Fruit fly (Drosophila melanogaster) whole organism: Measurements from ENCODE around the gene CG32354.

Experiments
- CG8478 ChIP-seq: fragments of >200 bp; optimal IDR thresholded peaks from 2 replicates; lab custom pipeline; 2018; ENCODE audit warnings: inconsistent platforms
- Dll ChIP-seq: fragments of >200 bp; optimal IDR thresholded peaks from 2 replicates; lab custom pipeline; 2017
- EcR ChIP-seq, 2 experiments: fragments of >200 bp; optimal IDR thresholded peaks; 2 replicates each; lab custom pipeline; 2017; ENCODE audit warnings: missing biosample characterization in 2 of 2, missing genetic modification characterization in 2 of 2, missing genetic modification reagents in 2 of 2
- pan ChIP-seq: fragments of >200 bp; optimal IDR thresholded peaks from 2 replicates; lab custom pipeline; 2017
- psq ChIP-seq: fragments of >200 bp; optimal IDR thresholded peaks from 2 replicates; lab custom pipeline; 2017
- usp ChIP-seq: fragments of >200 bp; optimal IDR thresholded peaks from 2 replicates; lab custom pipeline; 2017; ENCODE audit warnings: missing biosample characterization, missing genetic modification characterization, mixed read lengths

Gene CG32354

DNA sequence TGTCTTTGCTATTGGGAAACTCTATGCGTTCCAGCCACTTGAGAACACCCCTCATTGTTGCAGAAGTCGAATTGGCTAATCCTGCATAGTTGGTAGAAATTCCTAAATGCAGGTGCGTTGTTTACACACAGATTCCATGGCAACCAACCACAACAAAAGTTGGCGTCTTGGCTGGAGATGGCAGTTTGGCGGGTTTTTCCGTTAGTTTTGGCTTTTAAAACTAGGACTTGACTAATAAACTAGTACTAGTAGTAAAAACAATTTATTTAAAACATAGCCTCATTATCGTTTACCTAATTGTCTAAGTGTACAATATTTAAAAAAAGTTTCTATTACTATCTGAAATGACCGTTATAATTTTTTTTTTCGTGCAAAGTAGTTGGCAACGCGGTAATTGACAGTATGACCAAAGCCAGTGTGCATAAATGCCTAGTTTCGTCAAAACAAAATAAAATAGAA is 10.5 kb downstream of the CG32354 start, which contains the start of gene Exo70:
TSS of gene Exo70 (plus strand) at position 413 of the 459 bp plus-strand sequence.
- TF ChIP-seq Dll (lab: Kevin White, UChicago) (no peak), usp (GFP tag; lab: Kevin White, UChicago) (no peak), EcR (GFP tag; optimal IDR thresholded peaks at IDR 0.05; lab: Kevin White, UChicago) (no peak), psq (lab: Kevin White, UChicago) (no peak), pan (lab: Kevin White, UChicago) (no peak), CG8478 (lab: Kevin White, UChicago) (no peak)

DNA sequence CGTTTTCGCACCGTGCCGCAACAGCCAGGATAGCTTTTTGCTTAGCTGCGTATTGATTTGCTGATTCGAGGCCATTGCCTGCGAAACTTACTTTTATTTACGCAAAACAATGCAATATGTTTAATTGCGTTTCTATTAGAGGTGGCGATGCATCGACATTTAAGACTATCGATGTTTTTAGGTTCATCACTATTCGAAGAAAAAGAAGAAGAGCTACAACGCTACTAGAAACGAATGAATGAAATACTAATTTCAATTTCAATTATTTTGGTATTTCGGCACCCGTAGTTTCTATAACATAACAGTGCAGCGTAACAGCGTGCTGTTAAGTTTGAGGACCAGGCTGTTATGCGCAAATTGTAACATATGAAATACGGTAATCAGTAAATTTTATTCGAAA is 16.9 kb downstream of the CG32354 start, which contains the start of the genes Tpt, mkg-p and CG13667:
TSS of gene Tpt (minus strand) at position 155 of the 400 bp plus-strand sequence.
TSS of gene mkg-p (minus strand) at position 155 of the 400 bp plus-strand sequence.
TSS of gene CG13667 (plus strand) at position 332 of the 400 bp plus-strand sequence.
- TF ChIP-seq Dll (lab: Kevin White, UChicago), result no peak
- no peak for TF ChIP-seq psq (lab: Kevin White, UChicago)
- TF ChIP-seq CG8478 (lab: Kevin White, UChicago), result no peak
- no peak for TF ChIP-seq EcR (GFP tag; optimal IDR thresholded peaks at IDR 0.05; lab: Kevin White, UChicago)
- TF ChIP-seq usp (GFP tag; lab: Kevin White, UChicago), result no peak
- TF ChIP-seq pan (lab: Kevin White, UChicago), result no peak

DNA sequence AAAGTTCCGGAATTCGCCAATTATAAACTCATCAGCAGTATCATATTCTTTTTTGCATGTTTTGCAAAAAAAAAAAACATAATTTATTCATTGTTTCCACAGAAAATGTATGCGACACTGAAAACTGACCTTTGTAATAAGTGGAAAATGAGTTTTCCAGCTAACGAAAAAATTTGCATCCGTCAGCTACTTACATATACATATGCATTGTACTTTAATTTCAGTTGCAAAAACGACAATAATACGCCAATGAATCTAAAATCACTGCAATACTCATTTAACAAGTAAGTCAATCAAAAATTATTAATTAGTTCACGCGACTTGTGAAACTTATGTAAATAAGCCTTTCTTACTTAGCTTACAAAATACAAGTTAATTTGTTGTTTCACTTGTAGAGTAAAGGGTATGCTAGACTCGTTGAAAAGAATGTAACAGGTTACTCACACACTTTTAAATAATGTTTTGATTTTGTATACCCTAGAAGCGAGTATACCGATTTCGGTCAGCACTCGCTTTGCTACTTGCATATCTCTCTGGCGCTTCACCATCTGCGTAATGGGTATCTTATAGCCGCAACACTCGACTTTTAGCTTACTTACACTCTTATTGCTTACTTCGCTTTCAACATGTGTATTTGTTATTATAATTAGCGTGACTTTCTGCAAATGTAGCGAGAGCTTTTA is 23.1 kb downstream of the CG32354 start:
- TF ChIP-seq CG8478 (lab: Kevin White, UChicago), result no peak
- peak; percentile 85 for TF ChIP-seq pan (lab: Kevin White, UChicago)
- TF ChIP-seq Dll (lab: Kevin White, UChicago), result no peak

DNA sequence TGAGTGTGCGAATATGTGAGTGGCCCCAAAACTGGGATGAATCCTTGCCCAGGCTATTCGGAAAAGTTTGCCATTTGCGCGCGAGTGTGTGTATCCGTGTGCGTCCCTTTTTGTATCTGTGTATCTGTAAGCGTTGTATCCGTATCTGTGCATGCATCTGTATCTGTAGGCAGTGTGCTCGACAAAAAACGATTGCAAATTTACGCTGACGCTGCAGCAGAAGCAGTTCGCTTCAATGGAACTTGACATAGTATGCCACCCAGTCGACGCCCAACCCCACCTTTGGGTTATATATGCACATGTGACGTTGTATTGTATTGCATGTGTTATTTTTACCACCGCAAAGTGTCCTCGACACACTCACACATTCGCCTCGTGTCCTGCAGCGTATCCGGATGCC is 25.8 kb downstream of the CG32354 start:
- TF ChIP-seq pan (lab: Kevin White, UChicago), result no peak

DNA sequence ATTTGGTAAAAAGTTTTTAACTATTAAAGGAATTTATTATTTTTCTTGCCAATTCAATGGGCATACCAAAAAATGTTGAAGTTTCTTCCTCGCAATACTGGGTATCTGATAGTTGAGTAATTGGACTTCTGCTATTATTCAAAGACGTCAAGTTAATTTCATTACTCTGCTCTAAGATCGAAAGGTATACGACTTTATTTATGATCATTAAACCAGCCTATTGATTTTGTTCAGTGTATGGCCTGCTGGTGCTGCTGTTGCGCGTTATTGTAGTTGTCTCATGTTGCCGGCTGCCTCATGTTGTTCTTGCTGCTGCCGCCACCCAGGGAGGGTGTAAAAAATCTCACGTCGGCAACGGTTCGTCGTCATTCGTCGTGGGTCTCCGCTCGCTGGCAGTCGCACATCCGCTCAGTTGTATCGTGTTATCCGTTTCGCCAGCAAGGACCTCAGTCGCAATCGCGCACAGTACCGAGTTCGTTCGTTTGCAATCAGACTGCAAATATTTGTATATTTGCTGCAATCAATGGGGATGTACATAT is 26.3 kb downstream of the CG32354 start, which contains the start of gene CG7120:
TSS of gene CG7120 (plus strand) at position 371 of the 539 bp plus-strand sequence.
- TF ChIP-seq EcR (GFP tag; optimal IDR thresholded peaks at IDR 0.05; lab: Kevin White, UChicago) (no peak), CG8478 (lab: Kevin White, UChicago) (no peak), usp (GFP tag; lab: Kevin White, UChicago) (no peak), pan (lab: Kevin White, UChicago) (no peak), Dll (lab: Kevin White, UChicago) (no peak), psq (lab: Kevin White, UChicago) (no peak)

DNA sequence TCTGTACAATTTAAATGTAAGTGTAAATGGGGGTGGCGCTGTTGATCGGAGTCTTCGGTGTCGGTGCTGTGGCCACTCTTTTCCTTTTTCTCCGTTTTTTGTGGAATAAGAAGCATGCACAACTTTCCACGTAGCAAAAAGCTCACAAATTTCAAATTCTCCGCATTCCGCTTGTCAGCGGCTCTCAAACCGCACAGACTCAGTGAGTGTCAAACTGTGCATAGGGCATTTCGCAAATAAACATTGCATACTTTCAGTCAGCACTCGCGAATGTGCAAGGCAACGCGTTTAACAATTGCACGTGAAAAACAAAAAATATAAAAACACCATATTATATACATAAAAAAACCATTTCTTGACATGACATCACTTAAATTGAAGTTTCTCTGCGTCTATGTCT is 27.1 kb downstream of the CG32354 start:
- TF ChIP-seq psq (lab: Kevin White, UChicago), result no peak
- no peak for TF ChIP-seq EcR (GFP tag; optimal IDR thresholded peaks at IDR 0.05; lab: Kevin White, UChicago)
- TF ChIP-seq Dll (lab: Kevin White, UChicago), result no peak
- no peak for TF ChIP-seq CG8478 (lab: Kevin White, UChicago)
- no peak for TF ChIP-seq usp (GFP tag; lab: Kevin White, UChicago)

DNA sequence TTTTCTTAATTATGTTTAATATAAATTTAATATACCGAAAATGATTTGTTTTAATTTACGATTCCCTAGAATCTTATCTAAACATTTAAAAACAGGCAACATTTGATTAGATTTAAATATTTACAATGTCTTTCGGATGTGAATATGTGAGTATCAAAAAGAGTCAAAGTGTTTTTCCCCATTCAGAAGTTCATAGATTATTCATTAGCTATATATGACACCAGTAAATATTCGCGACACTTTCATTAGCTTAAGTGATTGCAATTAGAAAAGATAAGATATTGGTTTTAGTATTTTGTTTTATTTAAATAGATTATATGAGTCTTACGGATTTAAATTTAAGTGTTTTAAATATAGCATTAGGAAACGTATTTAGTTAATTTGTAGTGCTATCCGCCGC is 27.9 kb downstream of the CG32354 start:
- no peak for TF ChIP-seq Dll (lab: Kevin White, UChicago)
- no peak for TF ChIP-seq psq (lab: Kevin White, UChicago)
- TF ChIP-seq CG8478 (lab: Kevin White, UChicago), result no peak
- TF ChIP-seq pan (lab: Kevin White, UChicago), result no peak
- no peak for TF ChIP-seq EcR (GFP tag; optimal IDR thresholded peaks at IDR 0.05; lab: Kevin White, UChicago)
- no peak for TF ChIP-seq usp (GFP tag; lab: Kevin White, UChicago)

DNA sequence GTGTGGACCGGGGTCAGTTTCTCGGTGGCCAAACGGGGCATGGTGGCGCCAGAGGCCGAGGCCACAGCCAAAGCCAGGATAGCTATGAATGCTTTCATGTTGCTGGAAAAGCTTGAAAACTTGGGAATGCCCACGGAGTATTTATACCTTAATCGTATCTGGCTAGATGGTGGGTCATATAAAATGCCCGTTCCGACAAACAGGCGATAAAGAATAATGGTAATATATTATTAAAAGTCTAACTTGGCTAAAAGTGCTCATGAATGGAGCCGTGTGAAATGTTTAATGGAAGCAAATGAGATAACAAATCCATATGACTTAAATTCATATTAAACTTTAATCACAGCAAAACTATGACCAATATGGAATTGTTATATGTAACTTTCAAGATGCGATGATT is 28.5 kb downstream of the CG32354 start, which contains the start of gene Jon66Cii:
TSS of gene Jon66Cii (minus strand) at position 101 of the 400 bp plus-strand sequence.
- no peak for TF ChIP-seq Dll (lab: Kevin White, UChicago)
- no peak for TF ChIP-seq usp (GFP tag; lab: Kevin White, UChicago)
- TF ChIP-seq CG8478 (lab: Kevin White, UChicago), result no peak
- TF ChIP-seq EcR (GFP tag; optimal IDR thresholded peaks at IDR 0.05; lab: Kevin White, UChicago), result no peak
- TF ChIP-seq psq (lab: Kevin White, UChicago), result no peak
- TF ChIP-seq pan (lab: Kevin White, UChicago), result no peak

DNA sequence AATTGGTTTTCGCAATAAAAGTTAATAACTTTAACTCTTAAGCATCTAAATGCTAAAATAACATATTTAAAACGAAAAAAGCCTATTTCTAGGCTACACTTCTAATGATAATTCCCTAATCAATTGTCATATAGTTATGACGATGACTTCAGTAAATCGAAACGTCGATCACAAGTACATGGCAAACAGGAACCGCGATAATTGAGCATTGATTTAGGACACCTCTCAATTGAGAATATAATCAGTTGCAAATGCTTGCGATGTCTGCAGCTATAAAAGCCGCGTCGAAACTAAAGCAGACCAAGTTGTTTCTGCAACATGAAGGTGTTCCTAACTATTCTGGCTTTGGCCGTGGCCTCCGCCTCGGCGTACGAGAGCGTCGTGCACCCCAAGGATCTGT is 30.8 kb downstream of the CG32354 start, which contains the start of gene Jon66Ci:
TSS of gene Jon66Ci (plus strand) at position 301 of the 400 bp plus-strand sequence.
- TF ChIP-seq pan (lab: Kevin White, UChicago) (no peak), CG8478 (lab: Kevin White, UChicago) (no peak), Dll (lab: Kevin White, UChicago) (no peak), psq (lab: Kevin White, UChicago) (no peak), EcR (GFP tag; optimal IDR thresholded peaks at IDR 0.05; lab: Kevin White, UChicago) (no peak), usp (GFP tag; lab: Kevin White, UChicago) (no peak)

DNA sequence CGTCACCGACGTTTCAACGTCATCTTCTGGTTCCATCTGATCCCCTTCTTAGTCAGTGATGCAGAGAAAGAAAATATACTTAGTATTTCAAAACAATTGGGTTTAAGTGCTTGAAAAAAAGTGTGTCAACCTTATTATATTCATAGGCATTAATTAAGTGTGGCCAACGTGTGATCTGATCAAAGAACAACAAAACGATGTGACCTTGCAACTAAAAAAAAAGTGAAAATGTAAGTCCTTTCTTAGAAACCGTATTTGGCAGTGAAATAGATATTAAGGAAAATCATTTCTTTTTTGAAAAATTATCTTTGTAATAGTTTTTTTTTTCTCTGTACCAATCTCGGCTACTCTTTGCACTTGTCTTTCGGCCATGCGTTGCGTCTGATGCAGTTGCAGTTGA is 37.0 kb downstream of the CG32354 start:
- TF ChIP-seq Dll (lab: Kevin White, UChicago), result no peak
- TF ChIP-seq EcR (GFP tag; optimal IDR thresholded peaks at IDR 0.05; lab: Kevin White, UChicago), result no peak
- no peak for TF ChIP-seq psq (lab: Kevin White, UChicago)
- TF ChIP-seq usp (GFP tag; lab: Kevin White, UChicago), result no peak
- TF ChIP-seq pan (lab: Kevin White, UChicago), result no peak
- no peak for TF ChIP-seq CG8478 (lab: Kevin White, UChicago)

DNA sequence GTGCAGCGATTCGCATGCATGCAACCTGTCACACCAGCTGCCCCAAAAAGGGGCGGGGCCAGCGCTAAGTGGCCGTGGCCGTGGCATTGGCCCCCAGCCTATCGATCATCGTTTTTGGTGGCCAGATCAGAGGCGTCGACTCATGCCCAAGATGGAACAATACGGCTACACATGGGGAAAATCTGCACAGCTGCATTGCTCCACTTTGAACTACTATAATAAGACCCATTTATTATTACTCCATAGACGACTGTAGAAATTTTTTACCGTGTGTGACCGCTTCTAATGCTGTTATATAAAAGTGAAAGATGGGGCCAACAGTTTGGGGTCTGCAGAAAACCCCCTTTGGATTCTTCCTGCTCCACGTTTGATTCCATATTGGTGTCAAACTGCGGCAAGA is 38.0 kb downstream of the CG32354 start:
- TF ChIP-seq usp (GFP tag; lab: Kevin White, UChicago), result no peak
- TF ChIP-seq EcR (GFP tag; optimal IDR thresholded peaks at IDR 0.05; lab: Kevin White, UChicago), result no peak
- no peak for TF ChIP-seq psq (lab: Kevin White, UChicago)
